Fruit fly (Drosophila melanogaster) whole organism, embryonic: ENCODE results near the gene bun.

Experiments used
- Asciz ChIP-seq: fragments of 200-800 bp; sonication (Bioruptor generic); optimal IDR thresholded peaks from 2 replicates; lab custom pipeline; 2017; ENCODE audit warnings: missing biosample characterization, mild to moderate bottlenecking, missing genetic modification characterization, missing genetic modification reagents
- CG10979 ChIP-seq: fragments of 200-800 bp; sonication (Bioruptor generic); optimal IDR thresholded peaks from 2 replicates; lab custom pipeline; 2018; ENCODE audit warnings: missing biosample characterization, mild to moderate bottlenecking, missing genetic modification characterization, moderate library complexity
- CG11504 ChIP-seq: fragments of 200-800 bp; sonication (Bioruptor generic); optimal IDR thresholded peaks from 3 replicates; lab custom pipeline; 2019; ENCODE audit warnings: missing biosample characterization, mild to moderate bottlenecking, missing genetic modification characterization, moderate library complexity
- CG13296 ChIP-seq: fragments of 200-800 bp; sonication (Bioruptor generic); optimal IDR thresholded peaks from 3 replicates; lab custom pipeline; 2018; ENCODE audit warnings: missing biosample characterization, mild to moderate bottlenecking, missing genetic modification characterization
- CG17568 ChIP-seq: fragments of 200-800 bp; sonication (Bioruptor generic); optimal IDR thresholded peaks from 2 replicates; lab custom pipeline; 2018; ENCODE audit warnings: missing biosample characterization, mild to moderate bottlenecking, missing genetic modification characterization, moderate library complexity
- CG1792 ChIP-seq: fragments of 200-800 bp; sonication (Bioruptor generic); optimal IDR thresholded peaks from 2 replicates; lab custom pipeline; 2016; ENCODE audit warnings: missing biosample characterization, missing genetic modification characterization
- CG2202 ChIP-seq: fragments of 200-800 bp; sonication (Bioruptor generic); optimal IDR thresholded peaks from 2 replicates; lab custom pipeline; 2018; ENCODE audit warnings: missing biosample characterization, mild to moderate bottlenecking, missing genetic modification characterization
- CG2875 ChIP-seq: fragments of 200-800 bp; sonication (Bioruptor generic); optimal IDR thresholded peaks from 2 replicates; lab custom pipeline; 2017; ENCODE audit warnings: missing biosample characterization, mild to moderate bottlenecking, missing genetic modification characterization, missing genetic modification reagents
- CG34422 ChIP-seq: fragments of 200-800 bp; sonication (Bioruptor generic); IDR thresholded peaks from 3 replicates; pipeline ENCODE4 v1.3.6; 2022; ENCODE audit warnings: missing biosample characterization, missing genetic modification characterization
- CG43689 ChIP-seq: fragments of 200-800 bp; sonication (Bioruptor generic); IDR thresholded peaks from 2 replicates; pipeline ENCODE4 v1.3.6; 2022; ENCODE audit warnings: missing biosample characterization, missing genetic modification characterization
- CG4730 ChIP-seq: fragments of 200-800 bp; sonication (Bioruptor generic); IDR thresholded peaks from 2 replicates; pipeline ENCODE4 v1.3.6; 2022; ENCODE audit warnings: missing biosample characterization, missing genetic modification characterization
- CG5953 ChIP-seq: fragments of 200-800 bp; sonication (Bioruptor generic); IDR thresholded peaks from 2 replicates; pipeline ENCODE4 v1.3.6; 2022; ENCODE audit warnings: missing biosample characterization, missing genetic modification characterization
- CG9797 ChIP-seq: fragments of 200-800 bp; sonication (Bioruptor generic); optimal IDR thresholded peaks from 3 replicates; lab custom pipeline; 2018; ENCODE audit warnings: missing biosample characterization, mild to moderate bottlenecking, missing genetic modification characterization
- CG9932 ChIP-seq: fragments of 200-800 bp; sonication (Bioruptor generic); IDR thresholded peaks from 2 replicates; pipeline ENCODE4 v1.3.6; 2022; ENCODE audit warnings: missing biosample characterization, missing genetic modification characterization
- Dbx ChIP-seq: fragments of 200-800 bp; sonication (Bioruptor generic); IDR thresholded peaks from 3 replicates; pipeline ENCODE4 v1.3.6; 2022; ENCODE audit warnings: missing biosample characterization, missing genetic modification characterization
- Dip2 ChIP-seq: fragments of 200-800 bp; sonication (Bioruptor generic); IDR thresholded peaks from 2 replicates; pipeline ENCODE4 v1.3.6; 2022; ENCODE audit warnings: missing biosample characterization, missing genetic modification characterization
- Fer2 ChIP-seq: fragments of 200-800 bp; sonication (Bioruptor generic); optimal IDR thresholded peaks from 2 replicates; lab custom pipeline; 2018; ENCODE audit warnings: missing biosample characterization, mild to moderate bottlenecking, missing genetic modification characterization, moderate library complexity
- Lhr ChIP-seq: fragments of 200-800 bp; sonication (Bioruptor generic); optimal IDR thresholded peaks from 3 replicates; lab custom pipeline; 2017; ENCODE audit warnings: mild to moderate bottlenecking, missing biosample characterization, missing genetic modification reagents, missing genetic modification characterization
- Pdp1 ChIP-seq, 2 experiments: fragments of 200-800 bp; sonication (Bioruptor generic); optimal IDR thresholded peaks; 3 replicates each; lab custom pipeline; 2016; ENCODE audit warnings: missing biosample characterization in 2 of 2, missing genetic modification characterization in 2 of 2, mild to moderate bottlenecking in 1 of 2, moderate library complexity in 1 of 2
- Ravus ChIP-seq: fragments of 200-800 bp; sonication (Bioruptor generic); IDR thresholded peaks from 2 replicates; pipeline ENCODE4 v1.3.6; 2022; ENCODE audit warnings: missing biosample characterization, missing genetic modification characterization
- Rfx ChIP-seq: fragments of 200-800 bp; sonication (Bioruptor generic); IDR thresholded peaks from 2 replicates; pipeline ENCODE4 v1.3.6; 2022; ENCODE audit warnings: missing biosample characterization, missing genetic modification characterization
- Rx ChIP-seq: fragments of 200-800 bp; sonication (Bioruptor generic); IDR thresholded peaks from 2 replicates; pipeline ENCODE4 v1.3.6; 2022; ENCODE audit warnings: missing biosample characterization, missing genetic modification characterization
- Scr ChIP-seq: fragments of 200-800 bp; sonication (Bioruptor generic); IDR thresholded peaks from 2 replicates; pipeline ENCODE4 v1.3.6; 2022; ENCODE audit warnings: missing biosample characterization, missing genetic modification characterization; ENCODE audit not compliant: partially characterized antibody
- Xbp1 ChIP-seq: fragments of 200-800 bp; sonication (Bioruptor generic); optimal IDR thresholded peaks from 3 replicates; lab custom pipeline; 2016; ENCODE audit warnings: missing biosample characterization, mild to moderate bottlenecking, missing genetic modification characterization
- ab ChIP-seq: fragments of 200-800 bp; sonication (Bioruptor generic); optimal IDR thresholded peaks from 2 replicates; lab custom pipeline; 2016; ENCODE audit warnings: missing biosample characterization, missing genetic modification characterization
- abd-A ChIP-seq: fragments of 200-800 bp; sonication (Bioruptor generic); optimal IDR thresholded peaks from 3 replicates; lab custom pipeline; 2019; ENCODE audit warnings: missing biosample characterization, mild to moderate bottlenecking, missing genetic modification characterization, moderate library complexity
- ara ChIP-seq: fragments of 200-800 bp; sonication (Bioruptor generic); IDR thresholded peaks from 2 replicates; pipeline ENCODE4 v1.3.6; 2022; ENCODE audit warnings: missing biosample characterization, missing genetic modification characterization
- danr ChIP-seq: fragments of 200-800 bp; sonication (Bioruptor generic); IDR thresholded peaks from 2 replicates; pipeline ENCODE4 v1.3.6; 2022; ENCODE audit warnings: missing biosample characterization, missing genetic modification characterization
- dm ChIP-seq: fragments of 200-800 bp; sonication (Bioruptor generic); optimal IDR thresholded peaks from 3 replicates; lab custom pipeline; 2016; ENCODE audit warnings: missing biosample characterization, missing genetic modification characterization
- dysf ChIP-seq: fragments of 200-800 bp; sonication (Bioruptor generic); IDR thresholded peaks from 3 replicates; pipeline ENCODE4 v1.3.6; 2022; ENCODE audit warnings: missing biosample characterization, missing genetic modification characterization
- fd3F ChIP-seq: fragments of 200-800 bp; sonication (Bioruptor generic); optimal IDR thresholded peaks from 2 replicates; lab custom pipeline; 2018; ENCODE audit warnings: missing biosample characterization, mild to moderate bottlenecking, missing genetic modification characterization, moderate library complexity
- gfzf ChIP-seq: fragments of 200-800 bp; sonication (Bioruptor generic); optimal IDR thresholded peaks from 2 replicates; lab custom pipeline; 2016; ENCODE audit warnings: missing biosample characterization, mild to moderate bottlenecking, missing genetic modification characterization, moderate library complexity
- her ChIP-seq: fragments of 200-800 bp; sonication (Bioruptor generic); optimal IDR thresholded peaks from 2 replicates; lab custom pipeline; 2016; ENCODE audit warnings: missing biosample characterization, missing genetic modification characterization
- kni ChIP-seq: fragments of 200-800 bp; sonication (Bioruptor generic); optimal IDR thresholded peaks from 3 replicates; lab custom pipeline; 2017; ENCODE audit warnings: mild to moderate bottlenecking, missing biosample characterization, missing genetic modification reagents, missing genetic modification characterization
- mld ChIP-seq: fragments of 200-800 bp; sonication (Bioruptor generic); IDR thresholded peaks from 3 replicates; pipeline ENCODE4 v1.3.6; 2022; ENCODE audit warnings: missing biosample characterization, missing genetic modification characterization; ENCODE audit not compliant: partially characterized antibody
- nom ChIP-seq: fragments of 200-800 bp; sonication (Bioruptor generic); optimal IDR thresholded peaks from 2 replicates; lab custom pipeline; 2017; ENCODE audit warnings: missing biosample characterization, missing genetic modification characterization, mild to moderate bottlenecking, moderate library complexity, missing genetic modification reagents
- odd ChIP-seq: fragments of 200-800 bp; sonication (Bioruptor generic); optimal IDR thresholded peaks from 2 replicates; lab custom pipeline; 2017; ENCODE audit warnings: missing biosample characterization, mild to moderate bottlenecking, missing genetic modification characterization
- otp ChIP-seq: fragments of 200-800 bp; sonication (Bioruptor generic); IDR thresholded peaks from 3 replicates; pipeline ENCODE4, ENCODE4 v1.3.6; 2022; ENCODE audit warnings: missing biosample characterization, missing genetic modification characterization
- phol ChIP-seq: fragments of 200-800 bp; sonication (Bioruptor generic); optimal IDR thresholded peaks from 3 replicates; lab custom pipeline; 2018; ENCODE audit warnings: missing biosample characterization, mild to moderate bottlenecking, missing genetic modification characterization, moderate library complexity
- pzg ChIP-seq: fragments of 200-800 bp; sonication (Bioruptor generic); optimal IDR thresholded peaks from 3 replicates; lab custom pipeline; 2018; ENCODE audit warnings: missing biosample characterization, mild to moderate bottlenecking, missing genetic modification characterization, moderate library complexity
- sc ChIP-seq, 3 experiments: fragments of >200 bp in 2 of 3; fragments of 200-800 bp in 1 of 3; sonication (Bioruptor generic) in 1 of 3; optimal IDR thresholded peaks; 2 replicates in 2 of 3; 3 replicates in 1 of 3; lab custom pipeline; 2017; ENCODE audit warnings: mild to moderate bottlenecking in 1 of 3, missing biosample characterization in 1 of 3, missing genetic modification characterization in 1 of 3, missing genetic modification reagents in 1 of 3
- schlank ChIP-seq: fragments of 200-800 bp; sonication (Bioruptor generic); optimal IDR thresholded peaks from 2 replicates; lab custom pipeline; 2018; ENCODE audit warnings: missing biosample characterization, mild to moderate bottlenecking, missing genetic modification characterization
- slbo ChIP-seq: fragments of 200-800 bp; sonication (Bioruptor generic); IDR thresholded peaks from 2 replicates; pipeline ENCODE4 v1.3.6; 2022; ENCODE audit warnings: missing biosample characterization, missing genetic modification characterization
- sna ChIP-seq: fragments of 200-800 bp; sonication (Bioruptor generic); IDR thresholded peaks from 2 replicates; pipeline ENCODE4 v1.3.6; 2022; ENCODE audit warnings: missing biosample characterization, missing genetic modification characterization; ENCODE audit not compliant: partially characterized antibody
- stc ChIP-seq: fragments of 200-800 bp; sonication (Bioruptor generic); IDR thresholded peaks from 2 replicates; pipeline ENCODE4 v1.3.6; 2022; ENCODE audit warnings: missing biosample characterization, missing genetic modification characterization
- tup ChIP-seq: fragments of 200-800 bp; sonication (Bioruptor generic); optimal IDR thresholded peaks from 2 replicates; lab custom pipeline; 2016; ENCODE audit warnings: missing biosample characterization, mild to moderate bottlenecking, missing genetic modification characterization, moderate library complexity
- wek ChIP-seq: fragments of 200-800 bp; sonication (Bioruptor generic); optimal IDR thresholded peaks from 3 replicates; lab custom pipeline; 2018; ENCODE audit warnings: missing biosample characterization, mild to moderate bottlenecking, missing genetic modification characterization, moderate library complexity

Gene bun

dm6 chr2L:12465164-12466011 lies 81.0 kb downstream of the bun start (continued):
- TF ChIP-seq nom (GFP tag; lab: Kevin White, UChicago) (no peak), CG1792 (GFP tag; lab: Kevin White, UChicago) (no peak), CG2202 (tag; lab: Kevin White, UChicago) (peak; percentile 47), sc (optimal IDR thresholded peaks at IDR 0.05; lab: Kevin White, UChicago) (no peak), sc (GFP tag; optimal IDR thresholded peaks at IDR 0.05; lab: Kevin White, UChicago) (peak; percentile 57), schlank (tag; lab: Kevin White, UChicago) (no peak), her (no peak), tup (GFP tag; lab: Kevin White, UChicago) (no peak), slbo (GFP tag; lab: Robert Waterston, UW) (no peak), odd (peak; percentile 37), Pdp1 (GFP tag; optimal IDR thresholded peaks at IDR 0.05; lab: Kevin White, UChicago) (peak in 1 of 2 experiments; percentile 72)
- TF ChIP-seq, all 482 proteins: peak for 89

- TF ChIP-seq CG17568: no peak
- no peak for TF ChIP-seq sna (GFP tag; lab: Robert Waterston, UW)
- no peak for TF ChIP-seq ara (GFP tag; lab: Robert Waterston, UW)
- no peak for TF ChIP-seq Xbp1
- no peak for TF ChIP-seq CG9797 (GFP tag; lab: Kevin White, UChicago)
- TF ChIP-seq gfzf (GFP tag; lab: Kevin White, UChicago): no peak
- TF ChIP-seq Rfx (GFP tag; lab: Robert Waterston, UW): peak; percentile 41; the same call in 1 of the 2 replicates
- TF ChIP-seq pzg (GFP tag; lab: Kevin White, UChicago): no peak
- TF ChIP-seq kni (GFP tag; lab: Kevin White, UChicago): no peak
- no peak for TF ChIP-seq CG2875 (GFP tag; lab: Kevin White, UChicago)
- TF ChIP-seq CG10979 (tag; lab: Kevin White, UChicago): no peak
- no peak for TF ChIP-seq abd-A (tag; lab: Kevin White, UChicago)
- TF ChIP-seq dysf (GFP tag; lab: Robert Waterston, UW): 0 out of 3 replicates have a peak, but pooled peaks have one; percentile 24
- TF ChIP-seq mld: no peak
- no peak for TF ChIP-seq ab (GFP tag; lab: Kevin White, UChicago)
- TF ChIP-seq Asciz: no peak
- TF ChIP-seq CG5953: 0 out of 2 replicates have a peak, but pooled peaks have one; percentile 8
- no peak for TF ChIP-seq Fer2 (tag; lab: Kevin White, UChicago)
- TF ChIP-seq Dbx (GFP tag; lab: Robert Waterston, UW): no peak
- TF ChIP-seq danr: no peak
- TF ChIP-seq dm: no peak
- TF ChIP-seq phol (tag; lab: Kevin White, UChicago): no peak
- no peak for TF ChIP-seq CG13296
- no peak for TF ChIP-seq CG11504
- TF ChIP-seq Lhr (GFP tag; lab: Kevin White, UChicago): no peak
- no peak for TF ChIP-seq wek (GFP tag; lab: Kevin White, UChicago)
- no peak for TF ChIP-seq stc
- TF ChIP-seq CG43689 (GFP tag; lab: Robert Waterston, UW): no peak
- no peak for TF ChIP-seq CG4730 (GFP tag; lab: Robert Waterston, UW)
- no peak for TF ChIP-seq CG34422
- no peak for TF ChIP-seq Scr (GFP tag; lab: Robert Waterston, UW)
- no peak for TF ChIP-seq Ravus (GFP tag; lab: Robert Waterston, UW)
- TF ChIP-seq otp (GFP tag; lab: Robert Waterston, UW): no peak
- peak; percentile 31; the same call in 1 of the 2 replicates for TF ChIP-seq CG9932
- TF ChIP-seq Rx (GFP tag; lab: Robert Waterston, UW): no peak
- no peak for TF ChIP-seq fd3F
- no peak for TF ChIP-seq Dip2 (GFP tag; lab: Robert Waterston, UW)
Measured at dm6 chr2L:12464065-12464464, 82.3 kb downstream of the bun start.
